Worm (Caenorhabditis elegans) whole organism, L1 larva: ENCODE results near the gene C49C3.11.

Experiments
- nhr-11 ChIP-seq: fragments of 150-350 bp; optimal IDR thresholded peaks from 2 replicates; lab custom pipeline; 2014; ENCODE audit warnings: missing biosample characterization, missing genetic modification characterization
- nhr-12 ChIP-seq: sonication (generic microtip); optimal IDR thresholded peaks from 2 replicates; lab custom pipeline; 2017; ENCODE audit warnings: missing biosample characterization, missing genetic modification characterization
- pqm-1 ChIP-seq: sonication (generic microtip); optimal IDR thresholded peaks from 3 replicates; lab custom pipeline; 2017; ENCODE audit warnings: missing biosample characterization, missing genetic modification characterization
- tbx-2 ChIP-seq: sonication (generic microtip); optimal IDR thresholded peaks from 2 replicates; lab custom pipeline; 2016; ENCODE audit warnings: missing genetic modification characterization, missing compliant biosample characterization
- unc-62 ChIP-seq: fragments of 150-350 bp; optimal IDR thresholded peaks from 2 replicates; lab custom pipeline; 2014; ENCODE audit warnings: missing biosample characterization, missing genetic modification reagents, missing genetic modification characterization

DNA sequence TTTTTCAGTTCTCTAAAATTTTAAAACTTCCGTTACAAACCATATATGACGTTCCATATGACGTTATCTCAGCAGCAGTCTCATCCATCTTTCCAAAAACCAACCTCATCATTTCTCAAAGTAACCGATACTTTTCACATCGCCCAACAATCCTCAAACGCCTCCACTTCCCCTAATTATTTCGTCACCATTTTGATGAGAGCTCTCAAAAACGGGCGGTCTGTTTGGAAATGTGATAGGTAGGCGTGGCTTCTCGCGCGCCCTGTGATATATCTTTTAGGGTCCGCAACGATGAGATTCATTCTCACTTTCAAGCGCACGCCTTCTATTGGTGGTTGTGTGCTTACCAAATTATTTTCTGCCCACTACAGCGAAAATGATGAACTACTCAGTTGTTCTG, 24.7 kb downstream of the C49C3.11 start, which contains the start of gene trh-1:
- no peak for TF ChIP-seq tbx-2
- no peak for TF ChIP-seq nhr-12 (tag; lab: Kevin White, UChicago)
- TF ChIP-seq nhr-11 (tag; lab: Kevin White, UChicago) = no peak
- no peak for TF ChIP-seq pqm-1 (tag; lab: Kevin White, UChicago)
- no peak for TF ChIP-seq unc-62 (GFP tag; lab: Kevin White, UChicago)
